Fruit fly (Drosophila melanogaster): ENCODE measurements around the gene CG11755.

The CG11755 gene

DNA sequence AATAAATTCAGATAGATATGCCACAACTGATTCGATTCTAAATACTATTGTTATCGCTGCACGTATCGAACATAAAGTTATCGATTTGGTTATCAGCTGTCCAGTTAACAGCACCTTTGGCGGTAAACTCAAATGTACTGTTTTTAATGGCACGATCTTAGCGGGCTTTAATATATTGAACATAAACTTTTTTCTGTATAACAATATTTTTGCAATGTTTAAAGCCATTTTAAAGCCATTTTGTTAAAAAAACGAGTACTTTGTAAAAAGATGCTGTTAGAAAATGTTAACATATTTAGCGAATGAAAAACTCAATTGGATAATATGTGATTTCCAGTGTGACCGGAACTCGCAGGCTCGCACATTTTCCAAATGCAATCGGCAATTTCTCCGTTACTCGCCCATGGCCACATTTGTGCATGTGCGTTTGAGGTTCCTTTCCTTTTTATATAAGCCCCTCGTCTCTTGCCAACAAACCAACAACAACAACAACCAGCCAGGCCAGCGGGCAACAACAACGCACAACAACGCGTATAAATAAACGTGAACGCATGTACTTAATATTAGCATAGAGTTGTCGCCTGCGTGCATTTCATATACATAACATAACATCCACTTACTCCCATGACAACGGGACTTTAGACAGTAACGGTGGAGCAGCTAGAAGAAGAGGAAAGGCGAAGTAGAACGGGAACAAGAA, 39.3 kb downstream of the CG11755 start, which contains the start of gene TMEM216 (continued):
- TF ChIP-seq CG8924 (tag; optimal IDR thresholded peaks at IDR 0.05) (peak; percentile 56), pb (GFP tag; optimal IDR thresholded peaks at IDR 0.05) (no peak), CG17385 (GFP tag; optimal IDR thresholded peaks at IDR 0.05) (peak; percentile 85), ERR (GFP tag; optimal IDR thresholded peaks at IDR 0.05) (no peak), hth (optimal IDR thresholded peaks at IDR 0.05) (no peak), Kr (GFP tag; optimal IDR thresholded peaks at IDR 0.05) (no peak), Nf-YC (tag; optimal IDR thresholded peaks at IDR 0.05) (no peak), HLH3B (GFP tag; IDR thresholded peaks at IDR 0.05) (no peak), CG10274 (GFP tag; optimal IDR thresholded peaks at IDR 0.05) (no peak), Sox100B (GFP tag; optimal IDR thresholded peaks at IDR 0.05) (no peak), sd (tag; optimal IDR thresholded peaks at IDR 0.05) (no peak), CG10959 (GFP tag; IDR thresholded peaks at IDR 0.05) (no peak), vvl (GFP tag; IDR thresholded peaks at IDR 0.05) (peak; percentile 64; the same call in 1 of the 2 replicates), HHEX (GFP tag; optimal IDR thresholded peaks at IDR 0.05) (no peak), usp (GFP tag; optimal IDR thresholded peaks at IDR 0.05) (no peak), knrl (GFP tag; IDR thresholded peaks at IDR 0.05; ENCODE audit: partially characterized antibody) (no peak), CG15514 (GFP tag; optimal IDR thresholded peaks at IDR 0.05) (peak; percentile 88), Dip2 (GFP tag; IDR thresholded peaks at IDR 0.05) (no peak), CG10462 (GFP tag; optimal IDR thresholded peaks at IDR 0.05) (no peak), CG9797 (GFP tag; optimal IDR thresholded peaks at IDR 0.05) (peak; percentile 88), CG7271 (tag; optimal IDR thresholded peaks at IDR 0.05) (peak; percentile 10), Hr51 (GFP tag; optimal IDR thresholded peaks at IDR 0.05) (no peak), HmgD (GFP tag; optimal IDR thresholded peaks at IDR 0.05) (no peak), CG10431 (GFP tag; optimal IDR thresholded peaks at IDR 0.05) (peak; percentile 20), dmrt99B (tag; optimal IDR thresholded peaks at IDR 0.05) (no peak), BEAF-32 (GFP tag; optimal IDR thresholded peaks at IDR 0.05) (peak; percentile 60), CG13624 (GFP tag; optimal IDR thresholded peaks at IDR 0.05) (no peak), B-H2 (GFP tag; optimal IDR thresholded peaks at IDR 0.05) (no peak), hbn (GFP tag; IDR thresholded peaks at IDR 0.05; ENCODE audit: partially characterized antibody) (peak; percentile 38; the same call in 1 of the 2 replicates), PHDP (tag; optimal IDR thresholded peaks at IDR 0.05) (no peak), hkb (optimal IDR thresholded peaks at IDR 0.05) (no peak), hkb (GFP tag; IDR thresholded peaks at IDR 0.05) (no peak), Dek (tag; optimal IDR thresholded peaks at IDR 0.05) (no peak), CG1602 (GFP tag; optimal IDR thresholded peaks at IDR 0.05) (no peak), salm (tag; optimal IDR thresholded peaks at IDR 0.05) (no peak), CG9727 (GFP tag; optimal IDR thresholded peaks at IDR 0.05) (no peak), CG13775 (GFP tag; optimal IDR thresholded peaks at IDR 0.05) (no peak), Bdp1 (GFP tag; optimal IDR thresholded peaks at IDR 0.05) (no peak), CG31441 (GFP tag; IDR thresholded peaks at IDR 0.05) (no peak), pzg (GFP tag; optimal IDR thresholded peaks at IDR 0.05) (peak; percentile 82), CG10543 (GFP tag; optimal IDR thresholded peaks at IDR 0.05) (peak; percentile 36), rib (GFP tag; IDR thresholded peaks at IDR 0.05) (no peak), bowl (GFP tag; IDR thresholded peaks at IDR 0.05) (no peak), CG11456 (GFP tag; IDR thresholded peaks at IDR 0.05) (no peak), wdn (GFP tag; IDR thresholded peaks at IDR 0.05) (no peak), gsb-n (tag; optimal IDR thresholded peaks at IDR 0.05) (no peak), CG12071 (GFP tag; optimal IDR thresholded peaks at IDR 0.05) (no peak), pan (optimal IDR thresholded peaks at IDR 0.05) (no peak), pan (GFP tag; optimal IDR thresholded peaks at IDR 0.05 in 1 of 2, IDR thresholded peaks at IDR 0.05 in 1 of 2) (no peak), az2 (GFP tag; optimal IDR thresholded peaks at IDR 0.05) (no peak), Side (GFP tag; optimal IDR thresholded peaks at IDR 0.05) (no peak)

All from whole organism, embryonic.